Fruit fly (Drosophila melanogaster) whole organism, embryonic: ENCODE results near the gene CG7065.

ENCODE experiments used
- Atf6 ChIP-seq: fragments of 200-800 bp; sonication (Bioruptor generic); IDR thresholded peaks from 2 replicates; pipeline ENCODE4 v1.3.6; 2022; ENCODE audit warnings: missing biosample characterization, missing genetic modification characterization
- B-H2 ChIP-seq: fragments of 200-800 bp; sonication (Bioruptor generic); optimal IDR thresholded peaks from 2 replicates; lab custom pipeline; 2018; ENCODE audit warnings: missing biosample characterization, mild to moderate bottlenecking, missing genetic modification characterization
- CG10543 ChIP-seq: fragments of 200-800 bp; sonication (Bioruptor generic); optimal IDR thresholded peaks from 3 replicates; lab custom pipeline; 2017; ENCODE audit warnings: missing biosample characterization, mild to moderate bottlenecking, missing genetic modification characterization, moderate library complexity
- CG12659 ChIP-seq: fragments of 200-800 bp; sonication (Bioruptor generic); optimal IDR thresholded peaks from 3 replicates; lab custom pipeline; 2017; ENCODE audit warnings: mild to moderate bottlenecking, missing biosample characterization, missing genetic modification reagents, missing genetic modification characterization
- CG14965 ChIP-seq: fragments of 200-800 bp; sonication (Bioruptor generic); optimal IDR thresholded peaks from 2 replicates; lab custom pipeline; 2016; ENCODE audit warnings: missing biosample characterization, missing genetic modification characterization, borderline replicate concordance
- CG15601 ChIP-seq: fragments of 200-800 bp; sonication (Bioruptor generic); optimal IDR thresholded peaks from 3 replicates; lab custom pipeline; 2019; ENCODE audit warnings: missing biosample characterization, mild to moderate bottlenecking, missing genetic modification characterization, moderate library complexity
- CG17328 ChIP-seq: fragments of 200-800 bp; sonication (Bioruptor generic); IDR thresholded peaks from 2 replicates; pipeline ENCODE4 v1.3.6; 2022; ENCODE audit warnings: missing biosample characterization, missing genetic modification characterization
- CG17568 ChIP-seq: fragments of 200-800 bp; sonication (Bioruptor generic); optimal IDR thresholded peaks from 2 replicates; lab custom pipeline; 2018; ENCODE audit warnings: missing biosample characterization, mild to moderate bottlenecking, missing genetic modification characterization, moderate library complexity
- CG17612 ChIP-seq: fragments of 200-800 bp; sonication (Bioruptor generic); IDR thresholded peaks from 2 replicates; pipeline ENCODE4 v1.3.6; 2022; ENCODE audit warnings: missing biosample characterization, missing genetic modification characterization
- CG17829 ChIP-seq: fragments of 200-800 bp; optimal IDR thresholded peaks from 2 replicates; lab custom pipeline; 2019; ENCODE audit warnings: missing biosample characterization, mild to moderate bottlenecking, missing genetic modification characterization, moderate library complexity
- CG18476 ChIP-seq: fragments of 200-800 bp; sonication (Bioruptor generic); optimal IDR thresholded peaks from 2 replicates; lab custom pipeline; 2016; ENCODE audit warnings: missing biosample characterization, mild to moderate bottlenecking, missing genetic modification characterization
- CG2129 ChIP-seq: fragments of 200-800 bp; sonication (Bioruptor generic); IDR thresholded peaks from 2 replicates; pipeline ENCODE4 v1.3.6; 2022; ENCODE audit warnings: missing biosample characterization, missing genetic modification characterization; ENCODE audit not compliant: partially characterized antibody
- CG3065 ChIP-seq: fragments of 200-800 bp; sonication (Bioruptor generic); optimal IDR thresholded peaks from 2 replicates; lab custom pipeline; 2016; ENCODE audit warnings: missing biosample characterization, missing genetic modification characterization
- CG3407 ChIP-seq: fragments of 200-800 bp; sonication (Bioruptor generic); optimal IDR thresholded peaks from 2 replicates; lab custom pipeline; 2018; ENCODE audit warnings: missing biosample characterization, mild to moderate bottlenecking, missing genetic modification characterization
- CG34376 ChIP-seq: fragments of 200-800 bp; sonication (Bioruptor generic); optimal IDR thresholded peaks from 2 replicates; lab custom pipeline; 2018; ENCODE audit warnings: missing biosample characterization, mild to moderate bottlenecking, missing genetic modification characterization
- CG3995 ChIP-seq: fragments of 200-800 bp; sonication (Bioruptor generic); optimal IDR thresholded peaks from 3 replicates; lab custom pipeline; 2016; ENCODE audit warnings: missing biosample characterization, missing genetic modification characterization
- CG42726 ChIP-seq: fragments of 200-800 bp; sonication (Bioruptor generic); IDR thresholded peaks from 2 replicates; pipeline ENCODE4 v1.3.6; 2022; ENCODE audit warnings: missing biosample characterization, missing genetic modification characterization; ENCODE audit not compliant: partially characterized antibody
- CG4424 ChIP-seq: fragments of 200-800 bp; sonication (Bioruptor generic); optimal IDR thresholded peaks from 3 replicates; lab custom pipeline; 2016; ENCODE audit warnings: missing biosample characterization, missing genetic modification characterization
- CG4730 ChIP-seq: fragments of 200-800 bp; sonication (Bioruptor generic); IDR thresholded peaks from 2 replicates; pipeline ENCODE4 v1.3.6; 2022; ENCODE audit warnings: missing biosample characterization, missing genetic modification characterization
- CG6765 ChIP-seq: fragments of 200-800 bp; sonication (Bioruptor generic); optimal IDR thresholded peaks from 3 replicates; lab custom pipeline; 2017; ENCODE audit warnings: missing biosample characterization, mild to moderate bottlenecking, missing genetic modification characterization
- CG7372 ChIP-seq: fragments of 200-800 bp; sonication (Bioruptor generic); IDR thresholded peaks from 2 replicates; pipeline ENCODE4 v1.3.6; 2022; ENCODE audit warnings: missing biosample characterization, missing genetic modification characterization
- CG7839 ChIP-seq: fragments of 200-800 bp; sonication (Bioruptor generic); optimal IDR thresholded peaks from 3 replicates; lab custom pipeline; 2018; ENCODE audit warnings: missing biosample characterization, mild to moderate bottlenecking, missing genetic modification characterization, moderate library complexity
- CG7928 ChIP-seq: fragments of 200-800 bp; sonication (Bioruptor generic); optimal IDR thresholded peaks from 2 replicates; lab custom pipeline; 2017; ENCODE audit warnings: missing biosample characterization, mild to moderate bottlenecking, missing genetic modification characterization
- CG7963 ChIP-seq: fragments of 200-800 bp; sonication (Bioruptor generic); IDR thresholded peaks from 3 replicates; pipeline ENCODE4 v1.3.6; 2022; ENCODE audit warnings: missing biosample characterization, missing genetic modification characterization; ENCODE audit not compliant: partially characterized antibody
- CG9215 ChIP-seq: fragments of 200-800 bp; sonication (Bioruptor generic); IDR thresholded peaks from 2 replicates; pipeline ENCODE4 v1.3.6; 2022; ENCODE audit warnings: missing biosample characterization, missing genetic modification characterization
- Camta ChIP-seq: fragments of 200-800 bp; sonication (Bioruptor generic); optimal IDR thresholded peaks from 2 replicates; lab custom pipeline; 2016; ENCODE audit warnings: missing biosample characterization, missing genetic modification characterization
- CkIIα-i1 ChIP-seq: fragments of 200-800 bp; sonication (Bioruptor generic); IDR thresholded peaks from 2 replicates; pipeline ENCODE4 v1.3.6; 2022; ENCODE audit warnings: missing biosample characterization, missing genetic modification characterization
- Deaf1 ChIP-seq: fragments of 200-800 bp; optimal IDR thresholded peaks from 3 replicates; lab custom pipeline; 2019; ENCODE audit warnings: missing biosample characterization, mild to moderate bottlenecking, missing genetic modification characterization, moderate library complexity
- Dip3 ChIP-seq: fragments of 200-800 bp; sonication (Bioruptor generic); optimal IDR thresholded peaks from 3 replicates; lab custom pipeline; 2016; ENCODE audit warnings: missing biosample characterization, missing genetic modification characterization
- Drgx ChIP-seq: fragments of 200-800 bp; sonication (Bioruptor generic); IDR thresholded peaks from 2 replicates; pipeline ENCODE4 v1.3.6; 2022; ENCODE audit warnings: missing biosample characterization, missing genetic modification characterization
- Jarid2 ChIP-seq: fragments of 200-800 bp; sonication (Bioruptor generic); optimal IDR thresholded peaks from 3 replicates; lab custom pipeline; 2017; ENCODE audit warnings: mild to moderate bottlenecking, missing biosample characterization, missing genetic modification reagents, missing genetic modification characterization
- Kr ChIP-seq: fragments of 200-800 bp; sonication (Bioruptor generic); optimal IDR thresholded peaks from 2 replicates; lab custom pipeline; 2017; ENCODE audit warnings: missing biosample characterization, mild to moderate bottlenecking, missing genetic modification characterization
- Mad ChIP-seq: fragments of 200-800 bp; sonication (Bioruptor generic); optimal IDR thresholded peaks from 2 replicates; lab custom pipeline; 2016; ENCODE audit warnings: missing biosample characterization, missing genetic modification characterization
- ase ChIP-seq: fragments of 200-800 bp; sonication (Bioruptor generic); IDR thresholded peaks from 3 replicates; pipeline ENCODE4 v1.3.6; 2022; ENCODE audit warnings: missing biosample characterization, missing genetic modification characterization
- cas ChIP-seq: fragments of 200-800 bp; sonication (Bioruptor generic); IDR thresholded peaks from 2 replicates; pipeline ENCODE4 v1.3.6; 2022; ENCODE audit warnings: missing biosample characterization, missing genetic modification characterization
- caup ChIP-seq: fragments of 200-800 bp; sonication (Bioruptor generic); optimal IDR thresholded peaks from 3 replicates; lab custom pipeline; 2017; ENCODE audit warnings: missing biosample characterization, mild to moderate bottlenecking, missing genetic modification characterization, moderate library complexity; ENCODE audit not compliant: severe bottlenecking
- cg ChIP-seq: fragments of 200-800 bp; sonication (Bioruptor generic); optimal IDR thresholded peaks from 3 replicates; lab custom pipeline; 2019; ENCODE audit warnings: missing biosample characterization, mild to moderate bottlenecking, missing genetic modification characterization, moderate library complexity
- emc ChIP-seq: fragments of 200-800 bp; sonication (Bioruptor generic); optimal IDR thresholded peaks from 2 replicates; lab custom pipeline; 2016; ENCODE audit warnings: missing biosample characterization, missing genetic modification characterization
- ewg ChIP-seq: fragments of 200-800 bp; sonication (Bioruptor generic); optimal IDR thresholded peaks from 3 replicates; lab custom pipeline; 2017; ENCODE audit warnings: mild to moderate bottlenecking, missing biosample characterization, missing genetic modification reagents, missing genetic modification characterization
- ftz-f1 ChIP-seq: fragments of 200-800 bp; sonication (Bioruptor generic); optimal IDR thresholded peaks from 2 replicates; lab custom pipeline; 2016; ENCODE audit warnings: missing biosample characterization, missing genetic modification characterization
- hth ChIP-seq: fragments of >200 bp; optimal IDR thresholded peaks from 2 replicates; lab custom pipeline; 2017; ENCODE audit warnings: inconsistent platforms
- jigr1 ChIP-seq: fragments of 200-800 bp; sonication (Bioruptor generic); IDR thresholded peaks from 3 replicates; pipeline ENCODE4 v1.3.6; 2022; ENCODE audit warnings: missing biosample characterization, missing genetic modification characterization
- knrl ChIP-seq: fragments of 200-800 bp; sonication (Bioruptor generic); IDR thresholded peaks from 3 replicates; pipeline ENCODE4 v1.3.6; 2022; ENCODE audit warnings: missing biosample characterization, missing genetic modification characterization; ENCODE audit not compliant: partially characterized antibody
- org-1 ChIP-seq: fragments of 200-800 bp; sonication (Bioruptor generic); optimal IDR thresholded peaks from 2 replicates; lab custom pipeline; 2017; ENCODE audit warnings: missing biosample characterization, missing genetic modification characterization
- pita ChIP-seq: fragments of 200-800 bp; sonication (Bioruptor generic); optimal IDR thresholded peaks from 2 replicates; lab custom pipeline; 2017; ENCODE audit warnings: missing biosample characterization, mild to moderate bottlenecking, missing genetic modification characterization
- rib ChIP-seq: fragments of 200-800 bp; sonication (Bioruptor generic); IDR thresholded peaks from 2 replicates; pipeline ENCODE4 v1.3.6; 2022; ENCODE audit warnings: missing biosample characterization, missing genetic modification characterization
- run ChIP-seq: fragments of 200-800 bp; sonication (Bioruptor generic); optimal IDR thresholded peaks from 3 replicates; lab custom pipeline; 2018; ENCODE audit warnings: missing biosample characterization, mild to moderate bottlenecking, missing genetic modification characterization
- sens ChIP-seq: fragments of 200-800 bp; sonication (Bioruptor generic); peaks from one replicate; lab custom pipeline; 2016; ENCODE audit warnings: missing biosample characterization, missing genetic modification characterization
- seq ChIP-seq: fragments of 200-800 bp; sonication (Bioruptor generic); IDR thresholded peaks from 2 replicates; pipeline ENCODE4 v1.3.6; 2022; ENCODE audit warnings: missing biosample characterization, missing genetic modification characterization
- trem ChIP-seq: fragments of 200-800 bp; optimal IDR thresholded peaks from 3 replicates; lab custom pipeline; 2019; ENCODE audit warnings: missing biosample characterization, mild to moderate bottlenecking, missing genetic modification characterization, moderate library complexity
- tup ChIP-seq: fragments of 200-800 bp; sonication (Bioruptor generic); optimal IDR thresholded peaks from 2 replicates; lab custom pipeline; 2016; ENCODE audit warnings: missing biosample characterization, mild to moderate bottlenecking, missing genetic modification characterization, moderate library complexity
- yki ChIP-seq: fragments of >200 bp; optimal IDR thresholded peaks from 3 replicates; lab custom pipeline; 2018

The CG7065 gene

dm6 chrX:9156388-9156823 lies 14.1 kb downstream of the CG7065 start, which contains the start of gene His3.3B (continued):
- TF ChIP-seq ewg (GFP tag; lab: Kevin White, UChicago): no peak
- peak; percentile 4 for TF ChIP-seq CG3995 (GFP tag; lab: Kevin White, UChicago)
- TF ChIP-seq CG34376: peak; percentile 54
- TF ChIP-seq CG10543 (GFP tag; lab: Kevin White, UChicago): peak; percentile 18
- peak; percentile 55 for TF ChIP-seq trem
- no peak for TF ChIP-seq rib (GFP tag; lab: Robert Waterston, UW)
- peak; percentile 11; the same call in 1 of the 2 replicates for TF ChIP-seq seq
- no peak for TF ChIP-seq Mad (GFP tag; lab: Kevin White, UChicago)
- TF ChIP-seq CG3407 (GFP tag; lab: Kevin White, UChicago): no peak
- TF ChIP-seq cas (GFP tag; lab: Robert Waterston, UW): no peak
- no peak for TF ChIP-seq B-H2 (GFP tag; lab: Kevin White, UChicago)
- TF ChIP-seq CkIIα-i1 (GFP tag; lab: Robert Waterston, UW): no peak
- TF ChIP-seq Kr: no peak
- TF ChIP-seq knrl (GFP tag; lab: Robert Waterston, UW): peak; percentile 13; the same call in 1 of the 3 replicates
- TF ChIP-seq CG17612 (GFP tag; lab: Robert Waterston, UW): no peak
- TF ChIP-seq CG17328 (GFP tag; lab: Robert Waterston, UW): no peak
- no peak for TF ChIP-seq CG9215 (GFP tag; lab: Robert Waterston, UW)
- TF ChIP-seq Dip3 (GFP tag; lab: Kevin White, UChicago): no peak
- TF ChIP-seq hth: no peak
- no peak for TF ChIP-seq CG17568
- TF ChIP-seq ase (GFP tag; lab: Robert Waterston, UW): no peak
- peak; percentile 82 for TF ChIP-seq CG3065
- no peak for TF ChIP-seq ftz-f1
- TF ChIP-seq CG4424 (GFP tag; lab: Kevin White, UChicago): peak; percentile 5
- TF ChIP-seq CG12659: peak; percentile 78
- peak; percentile 50 for TF ChIP-seq pita (GFP tag; lab: Kevin White, UChicago)
- TF ChIP-seq CG14965 (GFP tag; lab: Kevin White, UChicago): no peak
- no peak for TF ChIP-seq yki
- no peak for TF ChIP-seq tup
- no peak for TF ChIP-seq CG7963 (GFP tag; lab: Robert Waterston, UW)
- peak; percentile 2 for TF ChIP-seq CG15601 (tag; lab: Kevin White, UChicago)
- TF ChIP-seq Atf6 (GFP tag; lab: Robert Waterston, UW): no peak
- peak; percentile 28 for TF ChIP-seq run (tag; lab: Kevin White, UChicago)
- no peak for TF ChIP-seq CG18476 (GFP tag; lab: Kevin White, UChicago)
- TF ChIP-seq caup: peak; percentile 0
- no peak for TF ChIP-seq CG4730 (GFP tag; lab: Robert Waterston, UW)
- no peak for TF ChIP-seq CG7372 (GFP tag; lab: Robert Waterston, UW)
- TF ChIP-seq CG2129 (GFP tag; lab: Robert Waterston, UW): no peak
- TF ChIP-seq sens (GFP tag; lab: Kevin White, UChicago): peak; percentile 14
- no peak; the same call in 2 of the 3 replicates for TF ChIP-seq jigr1
- no peak for TF ChIP-seq emc
- TF ChIP-seq Camta (GFP tag; lab: Kevin White, UChicago): no peak
- peak; percentile 66 for TF ChIP-seq cg (GFP tag; lab: Kevin White, UChicago)
- no peak for TF ChIP-seq CG42726 (GFP tag; lab: Robert Waterston, UW)
- peak; percentile 39 for TF ChIP-seq Deaf1 (tag; lab: Kevin White, UChicago)
- TF ChIP-seq Jarid2 (GFP tag; lab: Kevin White, UChicago): peak; percentile 48
- TF ChIP-seq CG17829: no peak
- TF ChIP-seq Drgx (GFP tag; lab: Robert Waterston, UW): no peak
- TF ChIP-seq CG6765 (GFP tag; lab: Kevin White, UChicago): peak; percentile 47
- peak; percentile 3 for TF ChIP-seq CG7928 (GFP tag; lab: Kevin White, UChicago)
- TF ChIP-seq org-1 (GFP tag; lab: Kevin White, UChicago): no peak
- TF ChIP-seq CG7839 (tag; lab: Kevin White, UChicago): no peak
